Worm (Caenorhabditis elegans): ENCODE results near the gene dhs-22.

- TF ChIP-seq lsy-2 (tag; optimal IDR thresholded peaks at IDR 0.05) (no peak), ztf-11 (tag; optimal IDR thresholded peaks at IDR 0.05) (no peak), mab-5 (tag; optimal IDR thresholded peaks at IDR 0.05) (no peak), unc-39 (tag; optimal IDR thresholded peaks at IDR 0.05) (no peak), unc-62 (GFP tag; optimal IDR thresholded peaks at IDR 0.05) (no peak), cnd-1 (tag; optimal IDR thresholded peaks at IDR 0.05) (no peak), lin-13 (tag; optimal IDR thresholded peaks at IDR 0.05) (no peak), snpc-4 (tag; optimal IDR thresholded peaks at IDR 0.05) (no peak), nhr-76 (tag; optimal IDR thresholded peaks at IDR 0.05) (no peak), nhr-2 (tag; optimal IDR thresholded peaks at IDR 0.05) (no peak), drap-1 (GFP tag; optimal IDR thresholded peaks at IDR 0.05) (no peak), ces-1 (GFP tag; optimal IDR thresholded peaks at IDR 0.05) (no peak), pha-4 (tag; optimal IDR thresholded peaks at IDR 0.05) (no peak), blmp-1 (tag; optimal IDR thresholded peaks at IDR 0.05) (no peak)
Measured at ce11 chrV:14460122-14460521, 38.9 kb upstream of the dhs-22 start.
